Fruit fly (Drosophila melanogaster): ENCODE results near the gene Mhc.

DNA sequence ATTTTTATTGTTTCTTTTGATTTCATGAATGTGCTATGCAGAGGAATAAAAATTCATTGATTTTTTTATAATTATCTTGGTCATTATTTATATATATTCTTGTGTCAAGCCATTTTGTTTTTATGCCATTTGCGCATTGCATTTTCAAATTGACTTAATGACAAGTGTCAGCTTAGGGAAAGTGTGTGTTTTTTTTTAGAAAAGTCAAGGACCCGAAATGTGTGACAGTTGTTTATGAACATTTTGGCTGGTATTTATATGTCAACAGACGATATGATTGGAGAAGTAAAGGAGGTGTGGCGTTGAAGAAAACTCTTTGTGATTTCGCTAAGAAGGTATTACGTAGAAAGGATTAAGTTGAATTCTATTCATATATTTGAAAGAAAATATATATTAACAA is 71.3 kb downstream of the Mhc start, which contains the start of the genes SclA and SclB:
- TF ChIP-seq CG8478 (optimal IDR thresholded peaks at IDR 0.05) (no peak), CTCF (optimal IDR thresholded peaks at IDR 0.05) (no peak)

All from S2 (cell line).